Worm (Caenorhabditis elegans): Measurements from ENCODE around the gene C29F5.8.

The C29F5.8 gene

DNA sequence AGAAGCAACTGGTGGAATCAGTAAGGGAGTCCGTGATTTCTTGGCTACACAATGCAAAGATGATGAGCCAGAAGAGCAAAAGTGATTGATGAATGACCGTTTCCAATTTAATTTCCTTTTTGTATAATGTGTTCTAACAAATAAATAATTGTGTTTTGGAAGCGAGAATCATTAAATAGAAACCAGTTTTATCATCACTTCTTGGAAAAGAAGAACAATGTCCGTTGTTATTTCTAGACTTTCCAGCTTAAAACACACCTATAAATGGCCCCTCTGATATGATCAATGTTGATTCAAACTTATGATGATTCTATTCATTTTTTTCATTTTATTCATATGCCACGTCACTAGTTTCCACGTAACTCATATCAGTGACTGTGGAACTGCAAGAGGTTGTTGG lies at the start of gene C29F5.8:
TSS of gene C29F5.8 (plus strand) at position 301 of the 400 bp plus-strand sequence.
- TF ChIP-seq ham-2 (GFP tag; optimal IDR thresholded peaks at IDR 0.05) (no peak), zip-8 (tag; optimal IDR thresholded peaks at IDR 0.05) (no peak), ceh-43 (GFP tag; optimal IDR thresholded peaks at IDR 0.05) (no peak), hlh-1 (tag; optimal IDR thresholded peaks at IDR 0.05) (no peak), nhr-28 (tag; optimal IDR thresholded peaks at IDR 0.05) (no peak), drap-1 (GFP tag; optimal IDR thresholded peaks at IDR 0.05) (no peak), snpc-4 (tag; optimal IDR thresholded peaks at IDR 0.05) (no peak), bed-3 (GFP tag; optimal IDR thresholded peaks at IDR 0.05) (no peak), unc-62 (GFP tag; optimal IDR thresholded peaks at IDR 0.05) (no peak), elt-3 (tag; optimal IDR thresholded peaks at IDR 0.05) (no peak)

DNA sequence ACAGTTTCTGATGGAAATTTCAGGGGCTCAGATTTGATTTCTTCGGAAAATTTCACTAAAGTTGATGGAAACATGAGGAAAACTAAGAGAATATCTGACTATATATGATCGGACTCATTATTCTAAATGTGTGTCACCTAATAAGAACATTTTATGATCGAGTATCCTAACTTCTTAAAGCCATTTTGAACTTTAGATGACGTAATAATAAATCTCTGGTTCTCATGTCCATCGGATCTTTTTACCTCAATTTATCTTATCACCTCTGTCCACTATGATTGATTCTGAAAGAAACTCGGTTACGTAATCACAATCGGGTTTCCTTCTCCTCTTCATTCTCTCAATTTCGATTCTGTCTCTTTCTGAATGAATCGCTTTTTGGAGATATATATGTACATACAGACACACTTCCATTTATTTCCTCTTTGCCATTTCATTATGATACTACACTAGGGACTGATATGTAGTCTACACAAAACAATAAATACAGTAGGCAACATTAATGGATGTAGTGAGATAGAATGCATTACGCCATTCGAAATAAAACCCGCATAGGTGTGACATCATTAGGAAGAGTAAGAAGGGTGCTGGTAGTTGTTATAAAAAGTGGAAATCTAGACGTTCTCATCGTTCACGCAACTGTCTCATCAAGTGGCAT lies 48.9 kb upstream of the C29F5.8 start:
- TF ChIP-seq blmp-1 (tag; optimal IDR thresholded peaks at IDR 0.05): no peak
- peak; percentile 98 for TF ChIP-seq zip-8 (tag; optimal IDR thresholded peaks at IDR 0.05)

DNA sequence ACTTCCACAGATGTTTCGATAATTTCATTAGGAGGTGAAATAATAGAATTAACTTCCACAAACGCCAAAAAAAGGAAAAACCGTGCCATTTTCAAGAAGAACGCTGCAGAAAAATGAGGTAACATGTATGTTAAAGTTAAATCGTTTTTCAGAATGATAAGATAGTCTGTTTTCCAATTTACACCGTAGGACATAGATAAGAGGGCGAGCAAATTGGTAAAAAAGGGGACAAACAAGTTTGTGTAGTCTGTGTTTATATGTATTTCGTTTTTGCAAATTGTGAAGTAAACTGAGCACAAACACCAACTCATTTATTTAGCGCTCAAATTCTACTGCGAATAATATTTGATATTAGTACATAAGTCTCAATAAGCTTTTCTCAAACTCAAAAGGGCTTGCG lies 46.4 kb upstream of the C29F5.8 start, which contains the start of gene F13H8.11:
TSS of gene F13H8.11 (minus strand) at position 155 of the 400 bp plus-strand sequence.
- no peak for TF ChIP-seq ces-1 (GFP tag; optimal IDR thresholded peaks at IDR 0.05)
- TF ChIP-seq bed-3 (GFP tag; optimal IDR thresholded peaks at IDR 0.05): no peak
- TF ChIP-seq cnd-1 (tag; optimal IDR thresholded peaks at IDR 0.05): no peak
- TF ChIP-seq ztf-11 (tag; optimal IDR thresholded peaks at IDR 0.05): no peak
- TF ChIP-seq mab-5 (tag; optimal IDR thresholded peaks at IDR 0.05): no peak
- TF ChIP-seq hlh-1 (tag; optimal IDR thresholded peaks at IDR 0.05): no peak
- no peak for TF ChIP-seq pha-4 (tag; optimal IDR thresholded peaks at IDR 0.05)
- TF ChIP-seq M03D4.4 (tag; optimal IDR thresholded peaks at IDR 0.05): no peak
- no peak for TF ChIP-seq snpc-4 (tag; optimal IDR thresholded peaks at IDR 0.05)
- TF ChIP-seq sem-2 (GFP tag; optimal IDR thresholded peaks at IDR 0.05): no peak

DNA sequence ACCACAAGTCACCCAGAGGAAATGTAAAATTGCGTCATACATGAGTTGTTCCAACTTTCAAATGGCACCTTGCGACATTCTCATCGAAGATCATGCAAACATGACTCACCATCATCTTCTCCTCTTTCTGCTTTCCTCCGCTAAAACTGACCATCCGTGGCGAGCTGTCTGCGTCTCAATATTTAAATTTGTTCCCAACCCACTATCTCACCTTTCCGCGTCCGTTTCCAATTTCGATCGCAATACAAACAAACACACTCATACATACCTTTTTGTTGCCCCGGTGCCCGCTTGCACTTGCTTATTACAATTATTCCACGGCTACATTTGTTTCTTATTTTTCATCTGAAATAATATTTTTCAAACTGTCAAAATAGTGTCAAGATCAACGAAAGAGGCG lies 45.5 kb upstream of the C29F5.8 start, which contains the start of gene nmgp-1:
TSS of gene nmgp-1 (plus strand) at position 174 of the 400 bp plus-strand sequence.
- TF ChIP-seq unc-62 (GFP tag; optimal IDR thresholded peaks at IDR 0.05): no peak
- TF ChIP-seq zip-8 (tag; optimal IDR thresholded peaks at IDR 0.05): peak; percentile 35
- no peak for TF ChIP-seq elt-3 (tag; optimal IDR thresholded peaks at IDR 0.05)
- TF ChIP-seq drap-1 (GFP tag; optimal IDR thresholded peaks at IDR 0.05): no peak
- no peak for TF ChIP-seq ztf-11 (tag; optimal IDR thresholded peaks at IDR 0.05)
- TF ChIP-seq pha-4 (tag; optimal IDR thresholded peaks at IDR 0.05): peak; percentile 13
- no peak for TF ChIP-seq elt-1 (tag; optimal IDR thresholded peaks at IDR 0.05; ENCODE audit: borderline replicate concordance, insufficient read depth)
- no peak for TF ChIP-seq tbx-8 (GFP tag; optimal IDR thresholded peaks at IDR 0.05)

DNA sequence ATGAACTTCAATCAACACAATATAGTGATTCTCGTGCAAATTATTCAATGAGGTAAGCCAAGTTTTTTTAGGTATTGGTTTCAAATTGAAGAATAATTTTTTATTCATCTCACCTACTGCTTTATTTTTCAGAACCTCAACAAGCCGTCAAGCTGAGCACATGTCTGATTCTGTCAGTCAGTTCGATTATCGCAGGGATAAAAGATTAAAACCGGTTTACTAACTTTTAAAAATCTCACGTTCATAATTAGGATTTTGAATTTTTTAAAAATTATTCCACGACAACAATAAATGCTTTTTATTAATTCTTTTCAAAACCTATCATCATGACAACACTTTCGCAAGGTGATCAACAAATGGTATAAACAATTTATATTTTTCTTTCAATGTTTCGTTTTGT lies 44.0 kb upstream of the C29F5.8 start, which contains the start of gene F13H8.12:
TSS of gene F13H8.12 (plus strand) at position 301 of the 400 bp plus-strand sequence.
- no peak for TF ChIP-seq tbx-8 (GFP tag; optimal IDR thresholded peaks at IDR 0.05)
- TF ChIP-seq nhr-2 (tag; optimal IDR thresholded peaks at IDR 0.05): no peak
- TF ChIP-seq sptf-1 (tag; optimal IDR thresholded peaks at IDR 0.05): no peak
- TF ChIP-seq ceh-83 (GFP tag; optimal IDR thresholded peaks at IDR 0.05): no peak
- TF ChIP-seq bed-3 (GFP tag; optimal IDR thresholded peaks at IDR 0.05): no peak
- no peak for TF ChIP-seq hlh-1 (tag; optimal IDR thresholded peaks at IDR 0.05)
- no peak for TF ChIP-seq pha-4 (tag; optimal IDR thresholded peaks at IDR 0.05)
- no peak for TF ChIP-seq nhr-76 (tag; optimal IDR thresholded peaks at IDR 0.05)
- TF ChIP-seq elt-1 (tag; optimal IDR thresholded peaks at IDR 0.05; ENCODE audit: borderline replicate concordance, insufficient read depth): no peak
- no peak for TF ChIP-seq mls-2 (tag; optimal IDR thresholded peaks at IDR 0.05)
- no peak for TF ChIP-seq lin-13 (tag; optimal IDR thresholded peaks at IDR 0.05)
- TF ChIP-seq flh-1 (GFP tag; optimal IDR thresholded peaks at IDR 0.05): no peak
- no peak for TF ChIP-seq ceh-39 (tag; optimal IDR thresholded peaks at IDR 0.05)
- TF ChIP-seq cnd-1 (tag; optimal IDR thresholded peaks at IDR 0.05): no peak
- TF ChIP-seq drap-1 (GFP tag; optimal IDR thresholded peaks at IDR 0.05): no peak
- TF ChIP-seq ham-2 (GFP tag; optimal IDR thresholded peaks at IDR 0.05): no peak
- no peak for TF ChIP-seq unc-39 (tag; optimal IDR thresholded peaks at IDR 0.05)

DNA sequence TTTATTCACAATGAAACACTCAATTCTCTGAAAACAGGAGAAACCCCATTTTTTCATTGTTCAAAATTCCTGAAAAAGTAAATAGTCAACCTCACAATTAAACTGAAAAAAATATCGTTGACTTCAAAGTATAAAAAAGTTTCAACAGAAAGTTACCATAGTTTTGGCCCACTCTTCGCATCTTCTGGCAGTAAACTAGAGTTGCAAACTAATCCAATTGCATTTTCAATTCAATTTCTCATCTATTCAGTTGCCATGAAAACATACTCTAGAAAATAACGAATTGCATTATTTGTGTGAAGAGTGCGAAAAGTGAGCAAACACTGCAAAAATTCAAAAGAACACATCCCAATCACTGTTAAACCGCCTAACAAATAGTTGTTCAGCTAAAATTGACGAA lies 42.5 kb upstream of the C29F5.8 start, which contains the start of gene F13H8.3:
TSS of gene F13H8.3 (plus strand) at position 301 of the 400 bp plus-strand sequence.
- TF ChIP-seq M03D4.4 (tag; optimal IDR thresholded peaks at IDR 0.05) (no peak), elt-1 (tag; optimal IDR thresholded peaks at IDR 0.05; ENCODE audit: borderline replicate concordance, insufficient read depth) (no peak), lsy-2 (tag; optimal IDR thresholded peaks at IDR 0.05) (no peak), lin-32 (GFP tag; optimal IDR thresholded peaks at IDR 0.05) (no peak), ztf-11 (tag; optimal IDR thresholded peaks at IDR 0.05) (no peak), pha-4 (tag; optimal IDR thresholded peaks at IDR 0.05) (no peak), cnd-1 (tag; optimal IDR thresholded peaks at IDR 0.05) (no peak), nhr-2 (tag; optimal IDR thresholded peaks at IDR 0.05) (no peak), nhr-237 (tag; optimal IDR thresholded peaks at IDR 0.05) (no peak), snpc-4 (tag; optimal IDR thresholded peaks at IDR 0.05) (no peak), mls-2 (tag; optimal IDR thresholded peaks at IDR 0.05) (no peak), mab-5 (tag; optimal IDR thresholded peaks at IDR 0.05) (no peak), bed-3 (GFP tag; optimal IDR thresholded peaks at IDR 0.05) (no peak), nhr-76 (tag; optimal IDR thresholded peaks at IDR 0.05) (no peak), tbx-8 (GFP tag; optimal IDR thresholded peaks at IDR 0.05) (no peak)
